Fruit fly (Drosophila melanogaster) whole organism, embryonic: Measurements from ENCODE around the gene Ptpmeg2.

Experiments
- Atf3 ChIP-seq: fragments of 200-800 bp; sonication (Bioruptor generic); optimal IDR thresholded peaks from 3 replicates; lab custom pipeline; 2016; ENCODE audit warnings: missing biosample characterization, missing genetic modification characterization
- Bgb ChIP-seq: fragments of 200-800 bp; sonication (Bioruptor generic); IDR thresholded peaks from 2 replicates; pipeline ENCODE4 v1.3.6; 2022; ENCODE audit warnings: missing biosample characterization, missing genetic modification characterization; ENCODE audit not compliant: partially characterized antibody
- Blimp-1 ChIP-seq: fragments of 200-800 bp; sonication (Bioruptor generic); optimal IDR thresholded peaks from 3 replicates; lab custom pipeline; 2018; ENCODE audit warnings: missing biosample characterization, missing genetic modification characterization, mild to moderate bottlenecking, moderate library complexity, missing genetic modification reagents
- BtbVII ChIP-seq: fragments of 200-800 bp; sonication (Bioruptor generic); optimal IDR thresholded peaks from 3 replicates; lab custom pipeline; 2017; ENCODE audit warnings: missing biosample characterization, mild to moderate bottlenecking, missing genetic modification characterization
- CG10543 ChIP-seq: fragments of 200-800 bp; sonication (Bioruptor generic); optimal IDR thresholded peaks from 3 replicates; lab custom pipeline; 2017; ENCODE audit warnings: missing biosample characterization, mild to moderate bottlenecking, missing genetic modification characterization, moderate library complexity
- CG13287 ChIP-seq: fragments of 200-800 bp; sonication (Bioruptor generic); IDR thresholded peaks from 2 replicates; pipeline ENCODE4 v1.3.6; 2022; ENCODE audit warnings: missing biosample characterization, missing genetic modification characterization; ENCODE audit not compliant: partially characterized antibody
- CG13894 ChIP-seq: fragments of 200-800 bp; sonication (Bioruptor generic); optimal IDR thresholded peaks from 3 replicates; lab custom pipeline; 2018; ENCODE audit warnings: missing biosample characterization, mild to moderate bottlenecking, missing genetic modification characterization, moderate library complexity
- CG14710 ChIP-seq: fragments of 200-800 bp; sonication (Bioruptor generic); optimal IDR thresholded peaks from 3 replicates; lab custom pipeline; 2019; ENCODE audit warnings: missing biosample characterization, mild to moderate bottlenecking, missing genetic modification characterization, moderate library complexity
- CG15514 ChIP-seq: fragments of 200-800 bp; sonication (Bioruptor generic); optimal IDR thresholded peaks from 3 replicates; lab custom pipeline; 2017; ENCODE audit warnings: missing biosample characterization, missing genetic modification characterization, mild to moderate bottlenecking, moderate library complexity, missing genetic modification reagents
- CG2116 ChIP-seq: fragments of 200-800 bp; sonication (Bioruptor generic); optimal IDR thresholded peaks from 3 replicates; lab custom pipeline; 2018; ENCODE audit warnings: missing biosample characterization, mild to moderate bottlenecking, missing genetic modification characterization
- CG2120 ChIP-seq: fragments of 200-800 bp; sonication (Bioruptor generic); optimal IDR thresholded peaks from 3 replicates; lab custom pipeline; 2016; ENCODE audit warnings: missing biosample characterization, missing genetic modification characterization
- CG32532 ChIP-seq: fragments of 200-800 bp; sonication (Bioruptor generic); IDR thresholded peaks from 2 replicates; pipeline ENCODE4 v1.3.6; 2022; ENCODE audit warnings: missing biosample characterization, missing genetic modification characterization
- CG32767 ChIP-seq: fragments of 200-800 bp; sonication (Bioruptor generic); IDR thresholded peaks from 2 replicates; pipeline ENCODE4 v1.3.6; 2022; ENCODE audit warnings: missing biosample characterization, missing genetic modification characterization
- CG34376 ChIP-seq: fragments of 200-800 bp; sonication (Bioruptor generic); optimal IDR thresholded peaks from 2 replicates; lab custom pipeline; 2018; ENCODE audit warnings: missing biosample characterization, mild to moderate bottlenecking, missing genetic modification characterization
- CG3995 ChIP-seq: fragments of 200-800 bp; sonication (Bioruptor generic); optimal IDR thresholded peaks from 3 replicates; lab custom pipeline; 2016; ENCODE audit warnings: missing biosample characterization, missing genetic modification characterization
- CG6765 ChIP-seq: fragments of 200-800 bp; sonication (Bioruptor generic); optimal IDR thresholded peaks from 3 replicates; lab custom pipeline; 2017; ENCODE audit warnings: missing biosample characterization, mild to moderate bottlenecking, missing genetic modification characterization
- CG6813 ChIP-seq: fragments of 200-800 bp; sonication (Bioruptor generic); optimal IDR thresholded peaks from 2 replicates; lab custom pipeline; 2017; ENCODE audit warnings: missing biosample characterization, missing genetic modification characterization, mild to moderate bottlenecking, moderate library complexity, missing genetic modification reagents
- CG8290 ChIP-seq, 3 experiments: fragments of 200-800 bp; sonication (Bioruptor generic); optimal IDR thresholded peaks; 2 replicates each; lab custom pipeline; 2016 to 2019; ENCODE audit warnings: missing biosample characterization in 3 of 3, missing genetic modification characterization in 3 of 3, mild to moderate bottlenecking in 2 of 3, moderate library complexity in 1 of 3
- CG8478 ChIP-seq: fragments of >200 bp; optimal IDR thresholded peaks from 2 replicates; lab custom pipeline; 2018
- CrebB ChIP-seq: fragments of 200-800 bp; sonication (Bioruptor generic); optimal IDR thresholded peaks from 3 replicates; lab custom pipeline; 2018; ENCODE audit warnings: missing biosample characterization, mild to moderate bottlenecking, missing genetic modification characterization
- Fer1 ChIP-seq: fragments of 200-800 bp; sonication (Bioruptor generic); optimal IDR thresholded peaks from 2 replicates; lab custom pipeline; 2017; ENCODE audit warnings: missing biosample characterization, mild to moderate bottlenecking, missing genetic modification characterization
- GATAe ChIP-seq: fragments of 200-800 bp; sonication (Bioruptor generic); conservative IDR thresholded peaks from 2 replicates; pipeline ENCODE4 v1.3.6; 2022; ENCODE audit warnings: missing biosample characterization, missing genetic modification characterization
- Gsc ChIP-seq: fragments of 200-800 bp; sonication (Bioruptor generic); IDR thresholded peaks from 2 replicates; pipeline ENCODE4 v1.3.6; 2022; ENCODE audit warnings: missing biosample characterization, missing genetic modification characterization
- Hr78 ChIP-seq, 2 experiments: fragments of 200-800 bp in 1 of 2; fragments of >200 bp in 1 of 2; sonication (Bioruptor generic) in 1 of 2; optimal IDR thresholded peaks; 2 replicates each; lab custom pipeline; 2017 to 2019; ENCODE audit warnings: missing biosample characterization in 2 of 2, missing genetic modification characterization in 2 of 2, mild to moderate bottlenecking in 1 of 2, moderate library complexity in 1 of 2
- Med ChIP-seq: fragments of 200-800 bp; sonication (Bioruptor generic); peaks from one replicate; lab custom pipeline; 2016; ENCODE audit warnings: missing biosample characterization, missing genetic modification characterization, mild to moderate bottlenecking, inconsistent platforms, moderate library complexity
- Pdp1 ChIP-seq, 2 experiments: fragments of 200-800 bp; sonication (Bioruptor generic); optimal IDR thresholded peaks; 3 replicates each; lab custom pipeline; 2016; ENCODE audit warnings: missing biosample characterization in 2 of 2, missing genetic modification characterization in 2 of 2, mild to moderate bottlenecking in 1 of 2, moderate library complexity in 1 of 2
- Rx ChIP-seq: fragments of 200-800 bp; sonication (Bioruptor generic); IDR thresholded peaks from 2 replicates; pipeline ENCODE4 v1.3.6; 2022; ENCODE audit warnings: missing biosample characterization, missing genetic modification characterization
- abd-A ChIP-seq: fragments of 200-800 bp; sonication (Bioruptor generic); optimal IDR thresholded peaks from 3 replicates; lab custom pipeline; 2019; ENCODE audit warnings: missing biosample characterization, mild to moderate bottlenecking, missing genetic modification characterization, moderate library complexity
- cg ChIP-seq: fragments of 200-800 bp; sonication (Bioruptor generic); optimal IDR thresholded peaks from 3 replicates; lab custom pipeline; 2019; ENCODE audit warnings: missing biosample characterization, mild to moderate bottlenecking, missing genetic modification characterization, moderate library complexity
- chinmo ChIP-seq: fragments of 200-800 bp; sonication (Bioruptor generic); IDR thresholded peaks from 4 replicates; pipeline ENCODE4 v1.3.6; 2022; ENCODE audit warnings: missing biosample characterization, missing genetic modification characterization; ENCODE audit not compliant: partially characterized antibody
- crol ChIP-seq: fragments of 200-800 bp; sonication (Bioruptor generic); IDR thresholded peaks from 2 replicates; pipeline ENCODE4 v1.3.6; 2022; ENCODE audit warnings: missing biosample characterization, missing genetic modification characterization
- cwo ChIP-seq: fragments of 200-800 bp; sonication (Bioruptor generic); optimal IDR thresholded peaks from 3 replicates; lab custom pipeline; 2017; ENCODE audit warnings: missing biosample characterization, missing genetic modification characterization, mild to moderate bottlenecking, moderate library complexity, missing genetic modification reagents
- da ChIP-seq: fragments of 200-800 bp; sonication (Bioruptor generic); optimal IDR thresholded peaks from 2 replicates; lab custom pipeline; 2016; ENCODE audit warnings: missing biosample characterization, missing genetic modification characterization
- insv ChIP-seq, 2 experiments: fragments of 200-800 bp; sonication (Bioruptor generic); optimal IDR thresholded peaks; 3 replicates each; lab custom pipeline; 2016 to 2018; ENCODE audit warnings: missing biosample characterization in 2 of 2, missing genetic modification characterization in 2 of 2
- kni ChIP-seq: fragments of 200-800 bp; sonication (Bioruptor generic); optimal IDR thresholded peaks from 3 replicates; lab custom pipeline; 2017; ENCODE audit warnings: mild to moderate bottlenecking, missing biosample characterization, missing genetic modification reagents, missing genetic modification characterization
- nom ChIP-seq: fragments of 200-800 bp; sonication (Bioruptor generic); optimal IDR thresholded peaks from 2 replicates; lab custom pipeline; 2017; ENCODE audit warnings: missing biosample characterization, missing genetic modification characterization, mild to moderate bottlenecking, moderate library complexity, missing genetic modification reagents
- onecut ChIP-seq: fragments of 200-800 bp; sonication (Bioruptor generic); IDR thresholded peaks from 2 replicates; pipeline ENCODE4 v1.3.6; 2022; ENCODE audit warnings: missing biosample characterization, missing genetic modification characterization
- pho ChIP-seq: fragments of 200-800 bp; sonication (Bioruptor generic); optimal IDR thresholded peaks from 2 replicates; lab custom pipeline; 2016; ENCODE audit warnings: missing biosample characterization, missing genetic modification characterization
- rib ChIP-seq: fragments of 200-800 bp; sonication (Bioruptor generic); IDR thresholded peaks from 2 replicates; pipeline ENCODE4 v1.3.6; 2022; ENCODE audit warnings: missing biosample characterization, missing genetic modification characterization
- run ChIP-seq: fragments of 200-800 bp; sonication (Bioruptor generic); optimal IDR thresholded peaks from 3 replicates; lab custom pipeline; 2018; ENCODE audit warnings: missing biosample characterization, mild to moderate bottlenecking, missing genetic modification characterization
- salm ChIP-seq: fragments of 200-800 bp; sonication (Bioruptor generic); optimal IDR thresholded peaks from 2 replicates; lab custom pipeline; 2018; ENCODE audit warnings: missing biosample characterization, mild to moderate bottlenecking, missing genetic modification characterization
- sim ChIP-seq: fragments of 200-800 bp; sonication (Bioruptor generic); IDR thresholded peaks from 2 replicates; pipeline ENCODE4 v1.3.6; 2022; ENCODE audit warnings: missing biosample characterization, missing genetic modification characterization
- sr ChIP-seq: fragments of 200-800 bp; sonication (Bioruptor generic); IDR thresholded peaks from 3 replicates; pipeline ENCODE4 v1.3.6; 2022; ENCODE audit warnings: missing biosample characterization, missing genetic modification characterization
- ssp ChIP-seq: fragments of 200-800 bp; sonication (Bioruptor generic); IDR thresholded peaks from 2 replicates; pipeline ENCODE4 v1.3.6; 2022; ENCODE audit warnings: missing biosample characterization, missing genetic modification characterization
- unc-4 ChIP-seq: fragments of 200-800 bp; sonication (Bioruptor generic); IDR thresholded peaks from 2 replicates; pipeline ENCODE4 v1.3.6; 2022; ENCODE audit warnings: missing biosample characterization, missing genetic modification characterization; ENCODE audit not compliant: partially characterized antibody

Ptpmeg2 gene

dm6 chrX:9581869-9582268 is 77.1 kb downstream of the Ptpmeg2 start (continued):
- peak in 1 of 2 experiments; percentile 39 for TF ChIP-seq Hr78 (GFP tag; optimal IDR thresholded peaks at IDR 0.05; lab: Kevin White, UChicago)
- peak; percentile 58 for TF ChIP-seq kni
- no peak for TF ChIP-seq Atf3
- peak; percentile 57 for TF ChIP-seq Blimp-1
- TF ChIP-seq CG32767 (GFP tag; lab: Robert Waterston, UW), result peak; percentile 78
- TF ChIP-seq da (GFP tag; lab: Kevin White, UChicago), result no peak
- no peak for TF ChIP-seq ssp (GFP tag; lab: Robert Waterston, UW)
- TF ChIP-seq CG2120 (GFP tag; lab: Kevin White, UChicago), result no peak
- peak; percentile 68 for TF ChIP-seq BtbVII (GFP tag; lab: Kevin White, UChicago)
- TF ChIP-seq CG8478, result peak; percentile 52
- TF ChIP-seq Pdp1 (GFP tag; optimal IDR thresholded peaks at IDR 0.05; lab: Kevin White, UChicago), result no peak
- peak; percentile 5 for TF ChIP-seq CG6813
- no peak for TF ChIP-seq pho (GFP tag; lab: Kevin White, UChicago)
- TF ChIP-seq CG3995 (GFP tag; lab: Kevin White, UChicago), result no peak
- 0 out of 2 replicates have a peak, but pooled peaks have one; percentile 31 for TF ChIP-seq rib (GFP tag; lab: Robert Waterston, UW)
- peak; percentile 98 for TF ChIP-seq onecut (GFP tag; lab: Robert Waterston, UW)
- TF ChIP-seq crol (GFP tag; lab: Robert Waterston, UW), result no peak
- peak; percentile 2 for TF ChIP-seq CG2116 (GFP tag; lab: Kevin White, UChicago)
- no peak for TF ChIP-seq GATAe
- peak; percentile 96 for TF ChIP-seq abd-A (tag; lab: Kevin White, UChicago)
- TF ChIP-seq CG34376, result peak; percentile 27
- TF ChIP-seq Med (GFP tag; lab: Kevin White, UChicago), result peak; percentile 71
- 0 out of 3 replicates have a peak, but pooled peaks have one; percentile 44 for TF ChIP-seq sr (GFP tag; lab: Robert Waterston, UW)
- TF ChIP-seq CG10543 (GFP tag; lab: Kevin White, UChicago), result peak; percentile 42
- TF ChIP-seq Fer1 (GFP tag; lab: Kevin White, UChicago), result peak; percentile 4
- peak; percentile 14 for TF ChIP-seq CG6765 (GFP tag; lab: Kevin White, UChicago)
- TF ChIP-seq run, result no peak
- TF ChIP-seq CG14710 (tag; lab: Kevin White, UChicago), result no peak
- TF ChIP-seq CG32532, result 0 out of 2 replicates have a peak, but pooled peaks have one; percentile 19
- TF ChIP-seq insv (GFP tag; optimal IDR thresholded peaks at IDR 0.05; lab: Kevin White, UChicago), result no peak
- peak; percentile 30; the same call in 1 of the 2 replicates for TF ChIP-seq Bgb (GFP tag; lab: Robert Waterston, UW)
- TF ChIP-seq cg (GFP tag; lab: Kevin White, UChicago), result peak; percentile 95
- TF ChIP-seq CG8290 (GFP tag; optimal IDR thresholded peaks at IDR 0.05; lab: Kevin White, UChicago), result no peak
- peak in 1 of 2 experiments; percentile 11 for TF ChIP-seq CG8290 (tag; optimal IDR thresholded peaks at IDR 0.05; lab: Kevin White, UChicago)
- peak; percentile 19 for TF ChIP-seq CrebB
- TF ChIP-seq unc-4, result peak; percentile 39; the same call in 1 of the 2 replicates
- no peak for TF ChIP-seq Rx
- no peak for TF ChIP-seq sim
- TF ChIP-seq CG13287 (GFP tag; lab: Robert Waterston, UW), result peak; percentile 20; the same call in 1 of the 2 replicates
- peak; percentile 85 for TF ChIP-seq CG13894 (tag; lab: Kevin White, UChicago)
- peak; percentile 18 for TF ChIP-seq cwo (GFP tag; lab: Kevin White, UChicago)
- TF ChIP-seq Gsc (GFP tag; lab: Robert Waterston, UW), result no peak
- TF ChIP-seq CG15514 (GFP tag; lab: Kevin White, UChicago), result peak; percentile 32
- TF ChIP-seq chinmo (GFP tag; lab: Robert Waterston, UW), result peak; percentile 79; the same call in 1 of the 4 replicates
- no peak for TF ChIP-seq salm (tag; lab: Kevin White, UChicago)
- TF ChIP-seq nom (GFP tag; lab: Kevin White, UChicago), result peak; percentile 9
- TF ChIP-seq, all 482 proteins: peak for 37
